Worm (Caenorhabditis elegans) whole organism, L4 larva: ENCODE results near the gene F46C5.7.

ENCODE experiments used
- F26F4.8 ChIP-seq: fragments of 200-800 bp; sonication (Bioruptor generic); conservative IDR thresholded peaks from 2 replicates; pipeline ENCODE4 v1.3.6; 2022; ENCODE audit warnings: missing genetic modification characterization, missing compliant biosample characterization
- F37D6.2 ChIP-seq: sonication (generic microtip); optimal IDR thresholded peaks from 2 replicates; lab custom pipeline; 2016; ENCODE audit warnings: mild to moderate bottlenecking, missing genetic modification characterization, missing compliant biosample characterization
- F44E2.7 ChIP-seq: fragments of 200-800 bp; sonication (Bioruptor generic); IDR thresholded peaks from 2 replicates; pipeline ENCODE4 v2.1.2; 2022; ENCODE audit warnings: missing genetic modification characterization, missing compliant biosample characterization
- Y105C5A.15 ChIP-seq: fragments of 200-800 bp; sonication (Bioruptor generic); IDR thresholded peaks from 2 replicates; pipeline ENCODE4 v1.3.6; 2022; ENCODE audit warnings: missing genetic modification characterization, missing compliant biosample characterization
- ZK546.5 ChIP-seq, 2 experiments: sonication (generic microtip); optimal IDR thresholded peaks; 2 replicates each; lab custom pipeline; 2017; ENCODE audit warnings: missing biosample characterization in 2 of 2, missing genetic modification characterization in 2 of 2
- aha-1 ChIP-seq: fragments of 150-350 bp; peaks from one replicate; lab custom pipeline; 2014; ENCODE audit warnings: missing biosample characterization, missing genetic modification characterization
- arid-1 ChIP-seq: fragments of 200-800 bp; sonication (Bioruptor generic); conservative IDR thresholded peaks from 2 replicates; pipeline ENCODE4 v1.3.6; 2022; ENCODE audit warnings: missing genetic modification reagents, missing genetic modification characterization, missing compliant biosample characterization
- ceh-32 ChIP-seq: sonication (generic microtip); optimal IDR thresholded peaks from 2 replicates; lab custom pipeline; 2016; ENCODE audit warnings: mild to moderate bottlenecking, missing genetic modification characterization, missing compliant biosample characterization; ENCODE audit not compliant: poor library complexity
- ceh-44 ChIP-seq: fragments of 200-800 bp; sonication (Bioruptor generic); IDR thresholded peaks from 2 replicates; pipeline ENCODE4 v1.3.6; 2022; ENCODE audit warnings: missing genetic modification reagents, missing genetic modification characterization, missing compliant biosample characterization
- ceh-62 ChIP-seq: sonication (generic microtip); optimal IDR thresholded peaks from 2 replicates; lab custom pipeline; 2017; ENCODE audit warnings: missing biosample characterization, missing genetic modification characterization
- ceh-82 ChIP-seq: sonication (generic microtip); optimal IDR thresholded peaks from 2 replicates; lab custom pipeline; 2017; ENCODE audit warnings: missing biosample characterization, missing genetic modification characterization
- ces-1 ChIP-seq: fragments of 150-350 bp; sonication (generic microtip); optimal IDR thresholded peaks from 4 replicates; lab custom pipeline; 2014; ENCODE audit warnings: missing biosample characterization, missing genetic modification reagents, missing genetic modification characterization
- cey-2 ChIP-seq: sonication (generic microtip); optimal IDR thresholded peaks from 3 replicates; lab custom pipeline; 2017; ENCODE audit warnings: missing genetic modification characterization, mild to moderate bottlenecking, missing compliant biosample characterization, antibody characterized with exemption, borderline replicate concordance; ENCODE audit not compliant: insufficient read depth
- daf-12 ChIP-seq: fragments of 150-350 bp; optimal IDR thresholded peaks from 2 replicates; lab custom pipeline; 2014; ENCODE audit warnings: missing biosample characterization, missing genetic modification reagents, missing genetic modification characterization
- daf-16 ChIP-seq, 3 experiments: sonication (generic microtip); optimal IDR thresholded peaks; 2 replicates each; lab custom pipeline; 2016 to 2017; ENCODE audit warnings: missing genetic modification characterization in 3 of 3, missing genetic modification reagents in 3 of 3, mild to moderate bottlenecking in 2 of 3, missing compliant biosample characterization in 2 of 3, missing biosample characterization in 1 of 3, moderate library complexity in 1 of 3
- dve-1 ChIP-seq: sonication (generic microtip); optimal IDR thresholded peaks from 2 replicates; lab custom pipeline; 2017; ENCODE audit warnings: antibody characterized with exemption, mild to moderate bottlenecking, missing genetic modification characterization, missing compliant biosample characterization; ENCODE audit not compliant: insufficient read depth
- egl-27 ChIP-seq: sonication (generic microtip); optimal IDR thresholded peaks from 3 replicates; lab custom pipeline; 2017; ENCODE audit warnings: missing biosample characterization, missing genetic modification reagents, missing genetic modification characterization
- fos-1 ChIP-seq: fragments of 150-350 bp; optimal IDR thresholded peaks from 2 replicates; lab custom pipeline; 2014; ENCODE audit warnings: missing biosample characterization, missing genetic modification characterization
- gei-8 ChIP-seq: fragments of 200-800 bp; sonication (Bioruptor generic); optimal IDR thresholded peaks from 2 replicates; lab custom pipeline; 2018; ENCODE audit warnings: mild to moderate bottlenecking, missing genetic modification characterization, missing compliant biosample characterization
- hif-1 ChIP-seq, 2 experiments: sonication (generic microtip); optimal IDR thresholded peaks; 2 replicates each; lab custom pipeline; 2016 to 2017; ENCODE audit warnings: missing compliant biosample characterization in 2 of 2, missing genetic modification characterization in 2 of 2, missing genetic modification reagents in 2 of 2, missing genotype in 2 of 2, mild to moderate bottlenecking in 1 of 2
- lin-1 ChIP-seq: fragments of 200-800 bp; sonication (Bioruptor generic); IDR thresholded peaks from 2 replicates; pipeline ENCODE4 v1.3.6; 2022; ENCODE audit warnings: missing genetic modification reagents, missing genetic modification characterization, missing compliant biosample characterization
- lin-38 ChIP-seq: fragments of 200-800 bp; sonication (Bioruptor generic); IDR thresholded peaks from 2 replicates; pipeline ENCODE4 v1.3.6; 2022; ENCODE audit warnings: missing genetic modification reagents, missing genetic modification characterization, missing compliant biosample characterization
- lin-39 ChIP-seq: fragments of 150-350 bp; optimal IDR thresholded peaks from 2 replicates; lab custom pipeline; 2014; ENCODE audit warnings: missing biosample characterization, missing genetic modification reagents, missing genetic modification characterization
- lir-3 ChIP-seq: sonication (generic microtip); optimal IDR thresholded peaks from 2 replicates; lab custom pipeline; 2016; ENCODE audit warnings: mild to moderate bottlenecking, missing genetic modification characterization, missing compliant biosample characterization
- madf-5 ChIP-seq, 2 experiments: fragments of 200-800 bp; sonication (Bioruptor generic); IDR thresholded peaks; 2 replicates each; pipeline ENCODE4 v1.3.6; 2022; ENCODE audit warnings: missing compliant biosample characterization in 2 of 2, missing genetic modification characterization in 2 of 2
- mdl-1 ChIP-seq, 2 experiments: fragments of 150-350 bp in 1 of 2; sonication (generic microtip) in 1 of 2; optimal IDR thresholded peaks; 2 replicates each; lab custom pipeline; 2014 to 2017; ENCODE audit warnings: missing biosample characterization in 2 of 2, missing genetic modification characterization in 2 of 2
- mep-1 ChIP-seq: fragments of 150-350 bp; sonication (generic microtip); optimal IDR thresholded peaks from 3 replicates; lab custom pipeline; 2014; ENCODE audit warnings: missing biosample characterization, missing genetic modification characterization
- mes-2 ChIP-seq: sonication (generic microtip); optimal IDR thresholded peaks from 2 replicates; lab custom pipeline; 2016; ENCODE audit warnings: missing genotype, mild to moderate bottlenecking, missing genetic modification characterization, missing compliant biosample characterization; ENCODE audit not compliant: poor library complexity, severe bottlenecking
- mxl-2 ChIP-seq: fragments of 200-800 bp; sonication (Bioruptor generic); conservative IDR thresholded peaks from 2 replicates; pipeline ENCODE4 v1.3.6; 2022; ENCODE audit warnings: missing genetic modification reagents, missing genetic modification characterization, missing compliant biosample characterization
- nhr-10 ChIP-seq: fragments of 150-350 bp; optimal IDR thresholded peaks from 2 replicates; lab custom pipeline; 2014; ENCODE audit warnings: missing biosample characterization, missing genetic modification characterization
- nhr-111 ChIP-seq: fragments of 200-800 bp; sonication (Bioruptor generic); optimal IDR thresholded peaks from 2 replicates; lab custom pipeline; 2018; ENCODE audit warnings: mild to moderate bottlenecking, missing genetic modification characterization, missing compliant biosample characterization
- nhr-237 ChIP-seq: sonication (generic microtip); optimal IDR thresholded peaks from 2 replicates; lab custom pipeline; 2017; ENCODE audit warnings: missing biosample characterization, missing genetic modification characterization
- nhr-25 ChIP-seq: sonication (generic microtip); optimal IDR thresholded peaks from 2 replicates; lab custom pipeline; 2017; ENCODE audit warnings: missing genetic modification characterization, mild to moderate bottlenecking, missing compliant biosample characterization, antibody characterized with exemption, moderate library complexity, borderline replicate concordance; ENCODE audit not compliant: insufficient read depth
- nhr-42 ChIP-seq: fragments of 200-800 bp; sonication (Bioruptor generic); IDR thresholded peaks from 2 replicates; pipeline ENCODE4 v1.3.6; 2022; ENCODE audit warnings: missing genetic modification characterization, missing compliant biosample characterization
- nhr-76 ChIP-seq: fragments of 150-350 bp; optimal IDR thresholded peaks from 2 replicates; lab custom pipeline; 2014; ENCODE audit warnings: missing biosample characterization, missing genetic modification characterization
- pha-4 ChIP-seq, 2 experiments: fragments of 150-350 bp in 1 of 2; fragments of 200-800 bp in 1 of 2; sonication (Bioruptor generic) in 1 of 2; IDR thresholded peaks in 1 of 2; optimal IDR thresholded peaks in 1 of 2; 2 replicates each; pipeline versions ENCODE4 v1.3.6 to Lab custom; 2014 to 2022; ENCODE audit warnings: missing genetic modification characterization in 2 of 2, missing genetic modification reagents in 2 of 2, missing biosample characterization in 1 of 2, missing compliant biosample characterization in 1 of 2
- php-3 ChIP-seq: fragments of 200-800 bp; sonication (Bioruptor generic); IDR thresholded peaks from 2 replicates; pipeline ENCODE4 v1.3.6; 2022; ENCODE audit warnings: missing genetic modification reagents, missing genetic modification characterization, missing compliant biosample characterization
- pqm-1 ChIP-seq: sonication (generic microtip); optimal IDR thresholded peaks from 2 replicates; lab custom pipeline; 2017; ENCODE audit warnings: missing biosample characterization, missing genetic modification characterization
- set-16 ChIP-seq: fragments of 200-800 bp; sonication (Bioruptor generic); IDR thresholded peaks from 2 replicates; pipeline ENCODE4 v1.3.6; 2022; ENCODE audit warnings: missing genetic modification reagents, missing genetic modification characterization, missing compliant biosample characterization
- skn-1 ChIP-seq: fragments of 150-350 bp; optimal IDR thresholded peaks from 2 replicates; lab custom pipeline; 2014; ENCODE audit warnings: missing biosample characterization, missing genetic modification characterization
- snpc-4 ChIP-seq: fragments of 150-350 bp; optimal IDR thresholded peaks from 2 replicates; lab custom pipeline; 2014; ENCODE audit warnings: missing biosample characterization, missing genetic modification characterization
- spr-3 ChIP-seq: fragments of 200-800 bp; sonication (Bioruptor generic); optimal IDR thresholded peaks from 2 replicates; lab custom pipeline; 2018; ENCODE audit warnings: mild to moderate bottlenecking, missing genetic modification characterization, missing compliant biosample characterization
- tag-97 ChIP-seq: fragments of 200-800 bp; sonication (Bioruptor generic); IDR thresholded peaks from 2 replicates; pipeline ENCODE4 v1.3.6; 2022; ENCODE audit warnings: missing genetic modification characterization, missing compliant biosample characterization
- tra-1 ChIP-seq: fragments of 200-800 bp; sonication (Bioruptor generic); IDR thresholded peaks from 2 replicates; pipeline ENCODE4 v1.3.6; 2022; ENCODE audit warnings: missing genetic modification reagents, missing genetic modification characterization, missing compliant biosample characterization
- unc-130 ChIP-seq: sonication (generic microtip); optimal IDR thresholded peaks from 2 replicates; lab custom pipeline; 2016; ENCODE audit warnings: missing genetic modification reagents, missing genetic modification characterization, missing compliant biosample characterization
- unc-39 ChIP-seq: sonication (generic microtip); optimal IDR thresholded peaks from 2 replicates; lab custom pipeline; 2017; ENCODE audit warnings: missing biosample characterization, missing genetic modification characterization
- zag-1 ChIP-seq: fragments of 150-350 bp; optimal IDR thresholded peaks from 2 replicates; lab custom pipeline; 2014; ENCODE audit warnings: missing biosample characterization, missing genetic modification characterization
- zfp-2 ChIP-seq: sonication (generic microtip); optimal IDR thresholded peaks from 2 replicates; lab custom pipeline; 2016; ENCODE audit warnings: mild to moderate bottlenecking, missing genetic modification characterization, missing compliant biosample characterization
- zip-2 ChIP-seq: fragments of 150-350 bp; optimal IDR thresholded peaks from 2 replicates; lab custom pipeline; 2014; ENCODE audit warnings: missing biosample characterization, missing genetic modification characterization
- ztf-11 ChIP-seq: fragments of 150-350 bp; optimal IDR thresholded peaks from 2 replicates; lab custom pipeline; 2014; ENCODE audit warnings: missing biosample characterization, missing genetic modification characterization
- ztf-7 ChIP-seq: fragments of 150-350 bp; optimal IDR thresholded peaks from 2 replicates; lab custom pipeline; 2014; ENCODE audit warnings: missing biosample characterization, missing genetic modification characterization

The F46C5.7 gene

DNA sequence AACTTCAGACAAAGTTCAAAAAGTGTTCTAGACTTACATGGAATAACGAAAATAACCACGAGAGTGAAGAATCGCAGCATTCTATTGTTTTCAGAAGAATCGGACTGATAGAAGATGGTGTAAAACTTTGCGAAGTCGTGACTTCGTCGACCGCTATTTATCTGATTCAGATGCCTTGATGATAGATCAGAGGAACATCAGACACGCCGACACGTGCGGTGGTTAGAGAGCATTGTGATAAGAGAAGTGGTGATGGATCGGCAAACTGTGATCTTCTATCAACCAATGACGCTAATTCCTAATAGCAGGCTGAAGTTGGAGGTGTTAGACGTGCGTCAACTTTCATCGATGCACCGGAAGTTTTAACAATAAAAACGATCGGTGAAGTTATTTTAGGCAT lies 20.9 kb upstream of the F46C5.7 start (continued):
- peak; percentile 78 for TF ChIP-seq cey-2
- no peak for TF ChIP-seq mes-2 (tag; lab: Kevin White, UChicago)
- TF ChIP-seq spr-3, result no peak
- no peak for TF ChIP-seq lir-3 (tag; lab: Kevin White, UChicago)
- no peak for TF ChIP-seq lin-38 (GFP tag; lab: Robert Waterston, UW)
- TF ChIP-seq F37D6.2, result no peak
- no peak for TF ChIP-seq zfp-2 (tag; lab: Kevin White, UChicago)
- no peak for TF ChIP-seq snpc-4 (tag; lab: Kevin White, UChicago)
- no peak for TF ChIP-seq unc-130 (GFP tag; lab: Kevin White, UChicago)
- TF ChIP-seq set-16 (GFP tag; lab: Robert Waterston, UW), result no peak
- no peak for TF ChIP-seq pqm-1 (tag; lab: Kevin White, UChicago)
- TF ChIP-seq gei-8 (GFP tag; lab: Kevin White, UChicago), result peak; percentile 25
- no peak for TF ChIP-seq hif-1 (tag; optimal IDR thresholded peaks at IDR 0.05; lab: Kevin White, UChicago)
- no peak for TF ChIP-seq ces-1 (GFP tag; lab: Kevin White, UChicago)
- TF ChIP-seq F44E2.7, result no peak
- TF ChIP-seq daf-12 (tag; lab: Kevin White, UChicago), result no peak
- no peak for TF ChIP-seq F26F4.8 (GFP tag; lab: Robert Waterston, UW)
- no peak for TF ChIP-seq php-3 (GFP tag; lab: Robert Waterston, UW)
- TF ChIP-seq lin-39 (tag; lab: Kevin White, UChicago), result no peak
- no peak for TF ChIP-seq ceh-32 (tag; lab: Kevin White, UChicago)
- no peak for TF ChIP-seq pha-4 (GFP tag; IDR thresholded peaks at IDR 0.05; lab: Robert Waterston, UW)
- TF ChIP-seq pha-4 (tag; optimal IDR thresholded peaks at IDR 0.05; lab: Kevin White, UChicago), result no peak
- TF ChIP-seq nhr-237 (tag; lab: Kevin White, UChicago), result no peak
- no peak for TF ChIP-seq ztf-11 (tag; lab: Kevin White, UChicago)
- TF ChIP-seq ceh-82 (tag; lab: Kevin White, UChicago), result no peak
- TF ChIP-seq Y105C5A.15 (GFP tag; lab: Robert Waterston, UW), result no peak
- peak; percentile 92 for TF ChIP-seq aha-1 (tag; lab: Kevin White, UChicago)
- peak; percentile 1 for TF ChIP-seq dve-1
- TF ChIP-seq arid-1 (GFP tag; lab: Robert Waterston, UW), result no peak
- TF ChIP-seq mxl-2 (GFP tag; lab: Robert Waterston, UW), result 0 out of 2 replicates have a peak, but pooled peaks have one; percentile 12
- no peak for TF ChIP-seq skn-1
- no peak for TF ChIP-seq unc-39 (tag; lab: Kevin White, UChicago)
- no peak for TF ChIP-seq nhr-42 (GFP tag; lab: Robert Waterston, UW)
- no peak for TF ChIP-seq ceh-44 (GFP tag; lab: Robert Waterston, UW)
- no peak for TF ChIP-seq ztf-7 (tag; lab: Kevin White, UChicago)
- TF ChIP-seq zip-2, result no peak
- no peak for TF ChIP-seq ceh-62 (tag; lab: Kevin White, UChicago)
- peak in 1 of 2 experiments; percentile 78 for TF ChIP-seq mdl-1 (tag; optimal IDR thresholded peaks at IDR 0.05; lab: Kevin White, UChicago)
- TF ChIP-seq zag-1 (tag; lab: Kevin White, UChicago), result no peak
- no peak for TF ChIP-seq daf-16 (GFP tag; optimal IDR thresholded peaks at IDR 0.05; lab: Kevin White, UChicago)
- TF ChIP-seq daf-16 (tag; optimal IDR thresholded peaks at IDR 0.05; lab: Kevin White, UChicago), result no peak
- no peak for TF ChIP-seq nhr-10 (tag; lab: Kevin White, UChicago)
- peak; percentile 39; the same call in 1 of the 2 replicates for TF ChIP-seq lin-1
- no peak for TF ChIP-seq egl-27 (tag; lab: Kevin White, UChicago)
- no peak for TF ChIP-seq ZK546.5 (tag; optimal IDR thresholded peaks at IDR 0.05; lab: Kevin White, UChicago)
- TF ChIP-seq fos-1 (tag; lab: Kevin White, UChicago), result no peak
- no peak for TF ChIP-seq tag-97 (GFP tag; lab: Robert Waterston, UW)
- TF ChIP-seq nhr-111 (GFP tag; lab: Kevin White, UChicago), result no peak
- TF ChIP-seq nhr-25 (tag; lab: Kevin White, UChicago), result peak; percentile 47
- 0 out of 2 replicates have a peak, but pooled peaks have one; percentile 56 for TF ChIP-seq tra-1 (GFP tag; lab: Robert Waterston, UW)
- TF ChIP-seq mep-1 (tag; lab: Kevin White, UChicago), result peak; percentile 31
- TF ChIP-seq nhr-76 (tag; lab: Kevin White, UChicago), result no peak
- no peak for TF ChIP-seq madf-5 (GFP tag; IDR thresholded peaks at IDR 0.05; lab: Robert Waterston, UW)
